Fruit fly (Drosophila melanogaster): ENCODE measurements around the gene CG4360.
A peak's percentile ranks its signal among the peaks of the same experiment; 100 is the strongest.

Gene CG4360

DNA sequence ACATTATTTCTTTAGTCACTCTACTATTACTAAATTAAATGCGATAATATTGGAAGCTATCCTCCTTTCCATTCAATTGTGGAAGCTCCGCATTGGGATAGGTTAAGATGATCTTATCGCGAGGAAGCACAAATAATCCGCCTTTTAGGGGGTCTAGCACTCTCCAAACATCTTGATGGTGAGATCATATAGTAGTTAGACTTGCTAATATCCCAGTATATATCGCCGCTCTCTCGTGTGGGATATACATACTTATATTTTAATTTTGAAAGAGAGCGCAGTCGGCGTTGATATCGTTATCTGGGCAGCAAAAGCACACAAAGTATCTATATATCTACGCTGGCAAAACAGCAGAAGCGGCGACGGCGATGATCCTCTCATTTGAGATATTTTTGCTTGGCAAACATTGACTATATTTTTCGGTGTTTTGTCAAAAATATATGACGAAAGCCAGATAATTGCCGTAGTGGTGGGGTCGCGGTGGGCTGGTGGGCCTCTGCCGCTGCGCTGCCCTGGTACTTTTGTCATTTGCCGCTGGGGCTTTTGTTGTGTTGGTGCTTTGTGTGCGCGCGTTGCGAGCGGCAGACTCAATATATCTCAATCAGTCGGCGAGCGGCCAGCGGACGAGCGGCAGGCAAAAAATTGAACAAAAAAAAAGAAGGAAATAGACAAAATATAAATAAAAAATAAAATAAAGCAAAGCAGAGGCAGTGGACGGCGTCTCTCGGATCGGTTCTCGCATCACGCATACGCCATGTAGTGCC, 10.2 kb downstream of the CG4360 start:
- TF ChIP-seq N (GFP tag; optimal IDR thresholded peaks at IDR 0.05) (no peak), GATAd (GFP tag; optimal IDR thresholded peaks at IDR 0.05) (no peak), tai (GFP tag; optimal IDR thresholded peaks at IDR 0.05) (no peak), sv (GFP tag; optimal IDR thresholded peaks at IDR 0.05) (no peak), Dif (GFP tag; optimal IDR thresholded peaks at IDR 0.05; ENCODE audit: partially characterized antibody) (peak; percentile 23), Dfd (GFP tag; optimal IDR thresholded peaks at IDR 0.05) (no peak), br (GFP tag; optimal IDR thresholded peaks at IDR 0.05) (peak; percentile 14), rgr (GFP tag; optimal IDR thresholded peaks at IDR 0.05) (peak; percentile 51), Jra (GFP tag; optimal IDR thresholded peaks at IDR 0.05) (no peak), Hr78 (GFP tag; optimal IDR thresholded peaks at IDR 0.05) (no peak), dl (GFP tag; optimal IDR thresholded peaks at IDR 0.05; ENCODE audit: insufficient read depth in 1 of 2, partially characterized antibody in 2 of 2) (no peak), HLH106 (tag; optimal IDR thresholded peaks at IDR 0.05) (no peak), Rel (GFP tag; optimal IDR thresholded peaks at IDR 0.05) (no peak), Rel (tag; optimal IDR thresholded peaks at IDR 0.05) (peak; percentile 69), Sp1 (GFP tag; optimal IDR thresholded peaks at IDR 0.05) (peak; percentile 24)

DNA sequence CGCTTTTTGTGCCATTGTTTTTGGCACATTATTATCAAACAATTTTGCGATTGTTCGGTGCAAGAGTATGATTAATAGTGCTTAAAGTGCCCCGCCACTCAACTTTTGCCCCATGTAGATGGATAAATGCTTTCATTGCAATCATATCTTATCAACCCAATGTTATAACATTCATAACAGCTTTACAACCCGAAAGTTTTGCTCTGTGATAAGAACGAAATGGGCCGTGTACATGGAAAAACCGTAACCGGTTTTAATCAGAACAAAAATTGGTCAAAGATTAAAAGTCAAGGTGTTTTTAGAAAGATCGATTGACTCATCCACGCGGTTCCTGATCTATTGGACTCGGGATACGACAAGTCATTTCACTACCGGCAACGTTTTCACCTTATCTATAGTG, 11.2 kb downstream of the CG4360 start:
- TF ChIP-seq lola (GFP tag; optimal IDR thresholded peaks at IDR 0.05) (no peak), br (GFP tag; optimal IDR thresholded peaks at IDR 0.05) (no peak), CrebA (GFP tag; optimal IDR thresholded peaks at IDR 0.05; ENCODE audit: borderline replicate concordance) (peak; percentile 18), usp (GFP tag; optimal IDR thresholded peaks at IDR 0.05) (no peak)

DNA sequence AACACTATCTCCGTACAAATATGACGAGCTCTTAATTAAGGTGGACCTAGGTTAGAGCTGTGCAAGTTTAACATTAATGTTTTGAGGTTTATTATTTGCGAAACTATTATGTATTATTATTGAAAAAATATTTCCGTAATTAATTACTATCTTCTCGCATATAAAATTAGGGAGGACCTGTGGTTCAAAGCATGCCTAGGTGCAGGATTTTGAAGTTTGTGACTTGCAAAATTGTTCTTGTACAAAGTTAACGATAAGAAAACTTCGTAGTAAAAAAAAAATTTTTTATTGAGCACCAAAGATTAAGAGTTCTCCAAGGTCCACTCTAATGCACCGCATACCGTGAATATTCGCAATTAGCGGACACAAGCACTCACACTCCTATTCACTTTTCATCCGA, 15.0 kb downstream of the CG4360 start:
- no peak for TF ChIP-seq Hr78 (GFP tag; optimal IDR thresholded peaks at IDR 0.05)
- no peak for TF ChIP-seq dsf (GFP tag; optimal IDR thresholded peaks at IDR 0.05; ENCODE audit: borderline replicate concordance)
- TF ChIP-seq CrebA (GFP tag; optimal IDR thresholded peaks at IDR 0.05; ENCODE audit: borderline replicate concordance), result peak; percentile 42
- peak; percentile 4 for TF ChIP-seq tai (GFP tag; optimal IDR thresholded peaks at IDR 0.05)
- peak; percentile 44 for TF ChIP-seq Sp1 (GFP tag; optimal IDR thresholded peaks at IDR 0.05)
- no peak for TF ChIP-seq Vsx2 (GFP tag; optimal IDR thresholded peaks at IDR 0.05; ENCODE audit: partially characterized antibody)
- no peak for TF ChIP-seq jim (GFP tag; optimal IDR thresholded peaks at IDR 0.05)
- no peak for TF ChIP-seq Dif (GFP tag; optimal IDR thresholded peaks at IDR 0.05; ENCODE audit: partially characterized antibody)
- no peak for TF ChIP-seq N (GFP tag; optimal IDR thresholded peaks at IDR 0.05)
- no peak for TF ChIP-seq dl (GFP tag; optimal IDR thresholded peaks at IDR 0.05; ENCODE audit: insufficient read depth in 1 of 2, partially characterized antibody in 2 of 2)
- TF ChIP-seq sage (GFP tag; optimal IDR thresholded peaks at IDR 0.05), result peak; percentile 31
- no peak for TF ChIP-seq Hr83 (GFP tag; optimal IDR thresholded peaks at IDR 0.05; ENCODE audit: poor library complexity, severe bottlenecking)
- no peak for TF ChIP-seq CG32264 (GFP tag; optimal IDR thresholded peaks at IDR 0.05)
- peak; percentile 51 for TF ChIP-seq HLH106 (tag; optimal IDR thresholded peaks at IDR 0.05)
- peak; percentile 74 for TF ChIP-seq fru (GFP tag; optimal IDR thresholded peaks at IDR 0.05)
- TF ChIP-seq Myc (optimal IDR thresholded peaks at IDR 0.05), result no peak
- peak; percentile 27 for TF ChIP-seq Hnf4 (GFP tag; optimal IDR thresholded peaks at IDR 0.05)
- TF ChIP-seq ey (GFP tag; optimal IDR thresholded peaks at IDR 0.05), result peak; percentile 57
- peak; percentile 48 for TF ChIP-seq br (GFP tag; optimal IDR thresholded peaks at IDR 0.05)
- TF ChIP-seq foxo (GFP tag; optimal IDR thresholded peaks at IDR 0.05), result peak in 1 of 2 experiments; percentile 82
- TF ChIP-seq OdsH (GFP tag; optimal IDR thresholded peaks at IDR 0.05), result peak; percentile 56
- TF ChIP-seq h (GFP tag; optimal IDR thresholded peaks at IDR 0.05), result peak; percentile 80
- TF ChIP-seq CG9705 (GFP tag; optimal IDR thresholded peaks at IDR 0.05), result no peak
- TF ChIP-seq Jra (GFP tag; optimal IDR thresholded peaks at IDR 0.05), result no peak
- TF ChIP-seq psq (GFP tag; optimal IDR thresholded peaks at IDR 0.05), result peak; percentile 56
- TF ChIP-seq Rel (GFP tag; optimal IDR thresholded peaks at IDR 0.05), result peak; percentile 21
- no peak for TF ChIP-seq Rel (tag; optimal IDR thresholded peaks at IDR 0.05)
- no peak for TF ChIP-seq lola (GFP tag; optimal IDR thresholded peaks at IDR 0.05)
- TF ChIP-seq Mio (GFP tag; optimal IDR thresholded peaks at IDR 0.05), result no peak
- peak; percentile 72 for TF ChIP-seq rgr (GFP tag; optimal IDR thresholded peaks at IDR 0.05)
- TF ChIP-seq dmrt93B (GFP tag; optimal IDR thresholded peaks at IDR 0.05), result peak; percentile 11
- TF ChIP-seq pan (optimal IDR thresholded peaks at IDR 0.05), result no peak
- peak; percentile 53 for TF ChIP-seq brk (GFP tag; optimal IDR thresholded peaks at IDR 0.05)
- TF ChIP-seq Dfd (GFP tag; optimal IDR thresholded peaks at IDR 0.05), result no peak
- TF ChIP-seq Abd-B (GFP tag; optimal IDR thresholded peaks at IDR 0.05), result no peak
- no peak for TF ChIP-seq sv (GFP tag; optimal IDR thresholded peaks at IDR 0.05)
- TF ChIP-seq usp (GFP tag; optimal IDR thresholded peaks at IDR 0.05), result no peak
- TF ChIP-seq GATAd (GFP tag; optimal IDR thresholded peaks at IDR 0.05), result no peak
- no peak for TF ChIP-seq woc (GFP tag; optimal IDR thresholded peaks at IDR 0.05)
